Fruit fly (Drosophila melanogaster) whole organism, embryonic: ENCODE measurements around the gene Mabi.

Experiments used
- BtbVII ChIP-seq: fragments of 200-800 bp; sonication (Bioruptor generic); optimal IDR thresholded peaks from 3 replicates; lab custom pipeline; 2017; ENCODE audit warnings: missing biosample characterization, mild to moderate bottlenecking, missing genetic modification characterization
- CG12236 ChIP-seq: fragments of 200-800 bp; sonication (Bioruptor generic); optimal IDR thresholded peaks from 2 replicates; lab custom pipeline; 2016; ENCODE audit warnings: missing biosample characterization, missing genetic modification characterization
- CG12391 ChIP-seq: fragments of 200-800 bp; sonication (Bioruptor generic); optimal IDR thresholded peaks from 3 replicates; lab custom pipeline; 2018; ENCODE audit warnings: missing biosample characterization, mild to moderate bottlenecking, missing genetic modification characterization, moderate library complexity
- CG15011 ChIP-seq: fragments of 200-800 bp; sonication (Bioruptor generic); optimal IDR thresholded peaks from 3 replicates; lab custom pipeline; 2018; ENCODE audit warnings: missing biosample characterization, mild to moderate bottlenecking, missing genetic modification characterization
- CG15479 ChIP-seq: fragments of 200-800 bp; sonication (Bioruptor generic); optimal IDR thresholded peaks from 3 replicates; lab custom pipeline; 2019; ENCODE audit warnings: missing biosample characterization, mild to moderate bottlenecking, missing genetic modification characterization, moderate library complexity
- CG18011 ChIP-seq: fragments of 200-800 bp; sonication (Bioruptor generic); optimal IDR thresholded peaks from 2 replicates; lab custom pipeline; 2017; ENCODE audit warnings: missing biosample characterization, missing genetic modification characterization, mild to moderate bottlenecking, moderate library complexity, missing genotype
- CG18764 ChIP-seq: fragments of 200-800 bp; sonication (Bioruptor generic); optimal IDR thresholded peaks from 3 replicates; lab custom pipeline; 2016; ENCODE audit warnings: missing biosample characterization, missing genetic modification characterization
- CG3838 ChIP-seq: fragments of 200-800 bp; sonication (Bioruptor generic); optimal IDR thresholded peaks from 3 replicates; lab custom pipeline; 2016; ENCODE audit warnings: missing biosample characterization, missing genetic modification characterization
- CG4424 ChIP-seq: fragments of 200-800 bp; sonication (Bioruptor generic); optimal IDR thresholded peaks from 3 replicates; lab custom pipeline; 2016; ENCODE audit warnings: missing biosample characterization, missing genetic modification characterization
- CG6813 ChIP-seq: fragments of 200-800 bp; sonication (Bioruptor generic); optimal IDR thresholded peaks from 2 replicates; lab custom pipeline; 2017; ENCODE audit warnings: missing biosample characterization, missing genetic modification characterization, mild to moderate bottlenecking, moderate library complexity, missing genetic modification reagents
- CG7839 ChIP-seq: fragments of 200-800 bp; sonication (Bioruptor generic); optimal IDR thresholded peaks from 3 replicates; lab custom pipeline; 2018; ENCODE audit warnings: missing biosample characterization, mild to moderate bottlenecking, missing genetic modification characterization, moderate library complexity
- D ChIP-seq, 2 experiments: fragments of 200-800 bp in 1 of 2; fragments of >200 bp in 1 of 2; sonication (Bioruptor generic) in 1 of 2; optimal IDR thresholded peaks; 2 replicates in 1 of 2; 3 replicates in 1 of 2; lab custom pipeline; 2017; ENCODE audit warnings: mild to moderate bottlenecking in 1 of 2, missing biosample characterization in 1 of 2, missing genetic modification characterization in 1 of 2, missing genetic modification reagents in 1 of 2
- Dfd ChIP-seq, 2 experiments: fragments of >200 bp; optimal IDR thresholded peaks; 2 replicates each; lab custom pipeline; 2017; ENCODE audit warnings: missing biosample characterization in 2 of 2, missing genetic modification characterization in 2 of 2
- Ets65A ChIP-seq: fragments of 200-800 bp; sonication (Bioruptor generic); peaks from one replicate; lab custom pipeline; 2016; ENCODE audit warnings: missing biosample characterization, missing genetic modification characterization
- Gsc ChIP-seq: fragments of 200-800 bp; sonication (Bioruptor generic); IDR thresholded peaks from 2 replicates; pipeline ENCODE4 v1.3.6; 2022; ENCODE audit warnings: missing biosample characterization, missing genetic modification characterization
- HLH3B ChIP-seq: fragments of 200-800 bp; sonication (Bioruptor generic); IDR thresholded peaks from 2 replicates; pipeline ENCODE4 v1.3.6; 2022; ENCODE audit warnings: missing biosample characterization, missing genetic modification characterization
- Kr ChIP-seq: fragments of 200-800 bp; sonication (Bioruptor generic); optimal IDR thresholded peaks from 2 replicates; lab custom pipeline; 2017; ENCODE audit warnings: missing biosample characterization, mild to moderate bottlenecking, missing genetic modification characterization
- Lhr ChIP-seq: fragments of 200-800 bp; sonication (Bioruptor generic); optimal IDR thresholded peaks from 3 replicates; lab custom pipeline; 2017; ENCODE audit warnings: mild to moderate bottlenecking, missing biosample characterization, missing genetic modification reagents, missing genetic modification characterization
- MBD-R2 ChIP-seq: fragments of 200-800 bp; sonication (Bioruptor generic); IDR thresholded peaks from 2 replicates; pipeline ENCODE4 v1.3.6; 2022; ENCODE audit warnings: missing biosample characterization, missing genetic modification characterization
- Oaz ChIP-seq: fragments of 200-800 bp; sonication (Bioruptor generic); IDR thresholded peaks from 2 replicates; pipeline ENCODE4 v1.3.6; 2022; ENCODE audit warnings: missing biosample characterization, missing genetic modification characterization
- Optix ChIP-seq: fragments of 200-800 bp; sonication (Bioruptor generic); IDR thresholded peaks from 3 replicates; pipeline ENCODE4 v1.3.6; 2022; ENCODE audit warnings: missing biosample characterization, missing genetic modification characterization
- Tbp ChIP-seq: fragments of >200 bp; optimal IDR thresholded peaks from 2 replicates; lab custom pipeline; 2018; ENCODE audit warnings: missing biosample characterization, missing genetic modification characterization
- Xbp1 ChIP-seq: fragments of 200-800 bp; sonication (Bioruptor generic); optimal IDR thresholded peaks from 3 replicates; lab custom pipeline; 2016; ENCODE audit warnings: missing biosample characterization, mild to moderate bottlenecking, missing genetic modification characterization
- cad ChIP-seq: fragments of >200 bp; optimal IDR thresholded peaks from 2 replicates; lab custom pipeline; 2017; ENCODE audit warnings: missing biosample characterization, missing genetic modification characterization
- crc ChIP-seq: fragments of 200-800 bp; sonication (Bioruptor generic); optimal IDR thresholded peaks from 2 replicates; lab custom pipeline; 2016; ENCODE audit warnings: missing biosample characterization, missing genetic modification characterization
- cwo ChIP-seq: fragments of 200-800 bp; sonication (Bioruptor generic); optimal IDR thresholded peaks from 3 replicates; lab custom pipeline; 2017; ENCODE audit warnings: missing biosample characterization, missing genetic modification characterization, mild to moderate bottlenecking, moderate library complexity, missing genetic modification reagents
- dm ChIP-seq: fragments of 200-800 bp; sonication (Bioruptor generic); optimal IDR thresholded peaks from 3 replicates; lab custom pipeline; 2016; ENCODE audit warnings: missing biosample characterization, missing genetic modification characterization
- ftz-f1 ChIP-seq: fragments of 200-800 bp; sonication (Bioruptor generic); optimal IDR thresholded peaks from 2 replicates; lab custom pipeline; 2016; ENCODE audit warnings: missing biosample characterization, missing genetic modification characterization
- grn ChIP-seq: fragments of 200-800 bp; sonication (Bioruptor generic); optimal IDR thresholded peaks from 3 replicates; lab custom pipeline; 2017; ENCODE audit warnings: missing biosample characterization, missing genetic modification characterization
- gt ChIP-seq: fragments of 200-800 bp; sonication (Bioruptor generic); IDR thresholded peaks from 2 replicates; pipeline ENCODE4 v1.3.6; 2022; ENCODE audit warnings: missing biosample characterization, missing genetic modification characterization
- jumu ChIP-seq: fragments of 200-800 bp; sonication (Bioruptor generic); optimal IDR thresholded peaks from 3 replicates; lab custom pipeline; 2016; ENCODE audit warnings: missing biosample characterization, missing genetic modification characterization
- lov ChIP-seq, 2 experiments: fragments of 200-800 bp in 1 of 2; fragments of >200 bp in 1 of 2; sonication (Bioruptor generic) in 1 of 2; IDR thresholded peaks in 1 of 2; optimal IDR thresholded peaks in 1 of 2; 2 replicates in 1 of 2; 3 replicates in 1 of 2; pipeline versions ENCODE4 v1.3.6 to Lab custom; 2017 to 2022; ENCODE audit warnings: missing biosample characterization in 1 of 2, missing genetic modification characterization in 1 of 2
- otp ChIP-seq: fragments of 200-800 bp; sonication (Bioruptor generic); IDR thresholded peaks from 3 replicates; pipeline ENCODE4, ENCODE4 v1.3.6; 2022; ENCODE audit warnings: missing biosample characterization, missing genetic modification characterization
- p53 ChIP-seq: fragments of 200-800 bp; sonication (Bioruptor generic); optimal IDR thresholded peaks from 2 replicates; lab custom pipeline; 2016; ENCODE audit warnings: missing biosample characterization, missing genetic modification characterization
- pros ChIP-seq: fragments of 200-800 bp; sonication (Bioruptor generic); optimal IDR thresholded peaks from 3 replicates; lab custom pipeline; 2019; ENCODE audit warnings: missing biosample characterization, mild to moderate bottlenecking, missing genetic modification characterization, moderate library complexity
- ssp ChIP-seq: fragments of 200-800 bp; sonication (Bioruptor generic); IDR thresholded peaks from 2 replicates; pipeline ENCODE4 v1.3.6; 2022; ENCODE audit warnings: missing biosample characterization, missing genetic modification characterization
- tap ChIP-seq: fragments of 200-800 bp; optimal IDR thresholded peaks from 3 replicates; lab custom pipeline; 2019; ENCODE audit warnings: missing biosample characterization, mild to moderate bottlenecking, missing genetic modification characterization, moderate library complexity
- tll ChIP-seq, 2 experiments: fragments of 200-800 bp in 1 of 2; fragments of >200 bp in 1 of 2; sonication (Bioruptor generic) in 1 of 2; optimal IDR thresholded peaks; 2 replicates each; lab custom pipeline; 2017 to 2019; ENCODE audit warnings: missing biosample characterization in 2 of 2, missing genetic modification characterization in 2 of 2, mild to moderate bottlenecking in 1 of 2, moderate library complexity in 1 of 2
- trem ChIP-seq: fragments of 200-800 bp; optimal IDR thresholded peaks from 3 replicates; lab custom pipeline; 2019; ENCODE audit warnings: missing biosample characterization, mild to moderate bottlenecking, missing genetic modification characterization, moderate library complexity
- twi ChIP-seq: fragments of 200-800 bp; optimal IDR thresholded peaks from 2 replicates; lab custom pipeline; 2019; ENCODE audit warnings: missing biosample characterization, mild to moderate bottlenecking, missing genetic modification characterization, moderate library complexity
- zen ChIP-seq: fragments of 200-800 bp; sonication (Bioruptor generic); optimal IDR thresholded peaks from 3 replicates; lab custom pipeline; 2018; ENCODE audit warnings: missing biosample characterization, mild to moderate bottlenecking, missing genetic modification characterization, moderate library complexity

Mabi gene

dm6 chr2L:13234610-13235489 lies at the start of gene Mabi:
TSS of gene Mabi (minus strand) at chr2L:13234660.
- TF ChIP-seq p53 (GFP tag; lab: Kevin White, UChicago) (peak; percentile 57), Gsc (GFP tag; lab: Robert Waterston, UW) (no peak), trem (tag; lab: Kevin White, UChicago) (no peak), BtbVII (GFP tag; lab: Kevin White, UChicago) (no peak), gt (GFP tag; lab: Robert Waterston, UW) (no peak), CG6813 (GFP tag; lab: Kevin White, UChicago) (no peak), otp (GFP tag; lab: Robert Waterston, UW) (no peak), Oaz (GFP tag; lab: Robert Waterston, UW) (no peak), CG15011 (GFP tag; lab: Kevin White, UChicago) (no peak), zen (tag; lab: Kevin White, UChicago) (peak; percentile 75), ftz-f1 (no peak), ssp (GFP tag; lab: Robert Waterston, UW) (no peak), CG7839 (tag; lab: Kevin White, UChicago) (no peak), CG12236 (no peak), Tbp (GFP tag; lab: Kevin White, UChicago) (no peak), crc (GFP tag; lab: Kevin White, UChicago) (no peak), CG18011 (GFP tag; lab: Kevin White, UChicago) (no peak), CG15479 (GFP tag; lab: Kevin White, UChicago) (peak; percentile 100), CG3838 (GFP tag; lab: Kevin White, UChicago) (no peak), CG12391 (tag; lab: Kevin White, UChicago) (no peak), cad (peak; percentile 32), tll (GFP tag; optimal IDR thresholded peaks at IDR 0.05; lab: Kevin White, UChicago) (peak in 1 of 2 experiments; percentile 79), dm (GFP tag; lab: Kevin White, UChicago) (no peak), pros (GFP tag; lab: Kevin White, UChicago) (peak; percentile 11), HLH3B (GFP tag; lab: Robert Waterston, UW) (no peak), CG18764 (GFP tag; lab: Kevin White, UChicago) (no peak), twi (tag; lab: Kevin White, UChicago) (peak; percentile 34), Optix (GFP tag; lab: Robert Waterston, UW) (no peak), Lhr (GFP tag; lab: Kevin White, UChicago) (no peak), jumu (GFP tag; lab: Kevin White, UChicago) (no peak), CG4424 (no peak), Ets65A (peak; percentile 36), cwo (GFP tag; lab: Kevin White, UChicago) (no peak), Xbp1 (no peak), Kr (GFP tag; lab: Kevin White, UChicago) (peak; percentile 63), MBD-R2 (no peak), grn (GFP tag; lab: Kevin White, UChicago) (no peak)

DNA sequence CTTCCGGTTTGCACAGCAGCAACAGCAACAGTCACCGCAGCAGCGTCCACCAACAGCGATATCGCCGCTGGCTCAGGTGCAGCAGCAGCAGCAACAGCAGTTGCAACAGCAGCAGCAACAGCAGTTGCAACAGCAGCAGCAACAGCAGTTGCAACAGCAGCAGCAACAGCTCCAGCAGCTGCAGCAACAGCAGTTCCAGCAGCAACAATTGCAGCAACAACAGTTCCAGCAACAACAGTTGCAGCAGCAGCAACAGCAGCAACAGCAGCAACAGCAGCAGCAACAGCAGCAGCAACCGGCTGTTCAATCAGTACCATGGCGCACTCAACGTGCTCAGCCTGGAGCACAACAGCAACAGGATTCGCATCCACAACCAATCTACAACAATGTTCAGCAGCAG lies 38.1 kb upstream of the Mabi start:
- TF ChIP-seq D (optimal IDR thresholded peaks at IDR 0.05; lab: Kevin White, UChicago) (no peak), D (GFP tag; optimal IDR thresholded peaks at IDR 0.05; lab: Kevin White, UChicago) (no peak), tap (tag; lab: Kevin White, UChicago) (no peak), Ets65A (peak; percentile 0), Dfd (GFP tag; optimal IDR thresholded peaks at IDR 0.05; lab: Kevin White, UChicago) (peak in 1 of 2 experiments; percentile 18), lov (optimal IDR thresholded peaks at IDR 0.05; lab: Kevin White, UChicago) (no peak), lov (GFP tag; IDR thresholded peaks at IDR 0.05; lab: Robert Waterston, UW) (no peak)
